Fruit fly (Drosophila melanogaster): ENCODE results near the gene Ras64B.
A peak's percentile ranks its signal among the peaks of the same experiment; 100 is the strongest.

The Ras64B gene

DNA sequence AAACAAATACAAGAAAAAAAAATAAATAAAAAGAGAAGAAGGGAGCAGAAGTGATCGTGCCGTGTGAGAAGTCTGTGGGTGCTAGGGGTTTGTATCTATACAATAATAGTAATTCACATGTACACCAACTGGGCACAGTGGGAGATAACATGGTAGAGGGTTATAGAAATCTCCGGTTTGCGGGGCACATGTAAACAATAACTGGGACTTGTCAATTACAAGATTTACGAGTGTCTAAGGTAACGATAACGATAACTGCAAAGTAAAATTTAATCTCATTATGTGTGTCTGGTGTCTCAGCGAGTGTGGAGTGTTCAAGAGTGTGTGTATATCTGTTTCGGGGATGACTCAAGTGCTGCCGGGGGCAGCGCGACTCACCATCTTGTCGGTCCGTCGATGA lies 8.1 kb upstream of the Ras64B start (continued):
- no peak for TF ChIP-seq p53 (GFP tag; optimal IDR thresholded peaks at IDR 0.05)
- no peak for TF ChIP-seq CG8924 (tag; optimal IDR thresholded peaks at IDR 0.05)
- no peak for TF ChIP-seq MESR4 (GFP tag; optimal IDR thresholded peaks at IDR 0.05)
- TF ChIP-seq lab (GFP tag; optimal IDR thresholded peaks at IDR 0.05): no peak
- no peak for TF ChIP-seq usp (GFP tag; optimal IDR thresholded peaks at IDR 0.05)
- no peak for TF ChIP-seq PHDP (tag; optimal IDR thresholded peaks at IDR 0.05)
- no peak for TF ChIP-seq CG9727 (GFP tag; optimal IDR thresholded peaks at IDR 0.05)
- no peak for TF ChIP-seq CG17612 (GFP tag; IDR thresholded peaks at IDR 0.05)
- TF ChIP-seq CG8388 (GFP tag; optimal IDR thresholded peaks at IDR 0.05): no peak
- no peak for TF ChIP-seq aop (GFP tag; IDR thresholded peaks at IDR 0.05)
- TF ChIP-seq scrt (GFP tag; optimal IDR thresholded peaks at IDR 0.05): no peak
- peak; percentile 3 for TF ChIP-seq cwo (GFP tag; optimal IDR thresholded peaks at IDR 0.05)
- TF ChIP-seq caup (GFP tag; optimal IDR thresholded peaks at IDR 0.05; ENCODE audit: severe bottlenecking): peak; percentile 64

DNA sequence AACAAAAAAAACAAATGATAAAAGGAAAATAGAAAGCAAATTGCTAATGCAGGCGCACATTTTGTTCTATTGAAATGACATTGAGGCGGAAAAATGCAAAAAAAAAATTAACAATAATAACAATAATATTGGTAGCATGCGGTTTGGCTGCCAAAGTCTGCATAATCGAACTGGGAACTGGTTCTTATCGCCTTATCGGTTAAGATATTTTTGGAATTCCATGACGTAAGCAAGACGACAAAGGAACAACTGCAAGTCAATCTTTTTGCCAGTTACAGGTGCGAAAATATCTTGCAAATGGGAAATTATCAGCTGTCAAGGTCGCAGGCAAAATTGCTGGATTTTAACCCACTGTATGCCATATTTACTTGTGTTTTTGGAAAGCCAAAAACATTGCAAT lies 6.3 kb upstream of the Ras64B start:
- TF ChIP-seq sd (tag; optimal IDR thresholded peaks at IDR 0.05): peak; percentile 59
- TF ChIP-seq CG5245 (GFP tag; optimal IDR thresholded peaks at IDR 0.05): no peak

- TF ChIP-seq Fer1 (GFP tag; optimal IDR thresholded peaks at IDR 0.05) (peak; percentile 27), CG3838 (GFP tag; optimal IDR thresholded peaks at IDR 0.05) (no peak), Hmr (GFP tag; optimal IDR thresholded peaks at IDR 0.05) (no peak), al (GFP tag; IDR thresholded peaks at IDR 0.05) (no peak), CG12942 (GFP tag; optimal IDR thresholded peaks at IDR 0.05) (no peak), pb (GFP tag; optimal IDR thresholded peaks at IDR 0.05) (no peak), nau (GFP tag; optimal IDR thresholded peaks at IDR 0.05) (no peak), YL-1 (GFP tag; optimal IDR thresholded peaks at IDR 0.05) (peak; percentile 78), so (GFP tag; IDR thresholded peaks at IDR 0.05) (no peak), CHES-1-like (GFP tag; optimal IDR thresholded peaks at IDR 0.05) (no peak), corto (GFP tag; optimal IDR thresholded peaks at IDR 0.05) (no peak), bigmax (GFP tag; optimal IDR thresholded peaks at IDR 0.05) (no peak), lmd (GFP tag; IDR thresholded peaks at IDR 0.05) (no peak), kay (GFP tag; optimal IDR thresholded peaks at IDR 0.05) (peak; percentile 37), Med (GFP tag) (peak; percentile 64), jumu (GFP tag; optimal IDR thresholded peaks at IDR 0.05) (no peak), CG17385 (GFP tag; optimal IDR thresholded peaks at IDR 0.05) (peak; percentile 20), ro (GFP tag; IDR thresholded peaks at IDR 0.05) (no peak), bcd (GFP tag; optimal IDR thresholded peaks at IDR 0.05) (no peak), bab2 (GFP tag; optimal IDR thresholded peaks at IDR 0.05) (no peak), nmo (GFP tag; optimal IDR thresholded peaks at IDR 0.05) (peak; percentile 23), ind (GFP tag; optimal IDR thresholded peaks at IDR 0.05) (no peak), crp (GFP tag; optimal IDR thresholded peaks at IDR 0.05) (peak in 1 of 2 experiments; percentile 14), CG7928 (GFP tag; optimal IDR thresholded peaks at IDR 0.05) (no peak), CG15514 (GFP tag; optimal IDR thresholded peaks at IDR 0.05) (peak; percentile 44), H2.0 (GFP tag; IDR thresholded peaks at IDR 0.05) (no peak), Dp (GFP tag; optimal IDR thresholded peaks at IDR 0.05) (peak; percentile 48), CG32532 (GFP tag; IDR thresholded peaks at IDR 0.05) (no peak), E2f2 (GFP tag; IDR thresholded peaks at IDR 0.05) (peak; percentile 42; the same call in 1 of the 2 replicates), crol (GFP tag; IDR thresholded peaks at IDR 0.05) (peak; percentile 77), CG17359 (tag; optimal IDR thresholded peaks at IDR 0.05) (no peak)
These were observed 4.9 kb upstream of the Ras64B start, which contains the start of gene ens for dm6 chr3L:4133724-4134678. Gene ens, minus strand, starts transcription at chr3L:4134550.

All from whole organism, embryonic.